Worm (Caenorhabditis elegans): Measurements from ENCODE around the gene cyp-33C3.

Gene cyp-33C3

ce11 chrV:2206801-2207200, 35.8 kb upstream of the cyp-33C3 start, which contains the start of gene svh-11:
Gene svh-11 (plus strand): TSS chrV:2207101.
- TF ChIP-seq mep-1 (tag; optimal IDR thresholded peaks at IDR 0.05) (no peak), flh-1 (GFP tag; optimal IDR thresholded peaks at IDR 0.05) (no peak), sptf-1 (tag; optimal IDR thresholded peaks at IDR 0.05) (no peak), lsy-2 (tag; optimal IDR thresholded peaks at IDR 0.05) (no peak), unc-120 (tag; optimal IDR thresholded peaks at IDR 0.05; ENCODE audit: poor library complexity, severe bottlenecking) (no peak), lin-32 (GFP tag; optimal IDR thresholded peaks at IDR 0.05) (no peak), cnd-1 (tag; optimal IDR thresholded peaks at IDR 0.05) (no peak), mls-2 (tag; optimal IDR thresholded peaks at IDR 0.05) (no peak), ces-1 (GFP tag; optimal IDR thresholded peaks at IDR 0.05) (no peak), ceh-83 (GFP tag; optimal IDR thresholded peaks at IDR 0.05) (no peak), pha-4 (tag; optimal IDR thresholded peaks at IDR 0.05) (no peak), sem-2 (GFP tag; optimal IDR thresholded peaks at IDR 0.05) (no peak), nhr-76 (tag; optimal IDR thresholded peaks at IDR 0.05) (no peak), ztf-11 (tag; optimal IDR thresholded peaks at IDR 0.05) (no peak), lin-13 (tag; optimal IDR thresholded peaks at IDR 0.05) (no peak), ceh-43 (GFP tag; optimal IDR thresholded peaks at IDR 0.05) (no peak), nhr-28 (tag; optimal IDR thresholded peaks at IDR 0.05) (no peak), nhr-12 (tag; optimal IDR thresholded peaks at IDR 0.05) (no peak), elt-3 (tag; optimal IDR thresholded peaks at IDR 0.05) (no peak)

DNA sequence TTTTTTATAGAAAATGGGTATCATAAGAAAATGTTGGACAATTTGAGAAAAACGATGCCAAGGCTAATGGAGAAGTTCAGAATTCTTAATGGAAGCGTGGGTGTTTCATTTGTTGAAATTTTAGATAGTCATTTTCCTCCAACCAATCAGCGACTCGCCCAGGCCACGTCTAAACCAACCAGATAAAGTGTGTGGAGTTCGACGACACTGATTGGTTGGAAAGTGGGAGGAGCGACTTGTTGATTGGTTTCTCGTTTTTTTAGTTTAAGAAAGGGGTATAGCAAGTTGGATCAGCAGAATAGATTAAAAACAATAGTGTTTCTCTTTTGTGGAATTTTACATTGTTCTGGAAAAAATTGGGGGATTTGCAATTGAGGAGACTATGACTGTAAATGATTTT, 35.1 kb upstream of the cyp-33C3 start:
- TF ChIP-seq sptf-1 (tag; optimal IDR thresholded peaks at IDR 0.05) (no peak), flh-1 (GFP tag; optimal IDR thresholded peaks at IDR 0.05) (no peak), nhr-28 (tag; optimal IDR thresholded peaks at IDR 0.05) (no peak), lsy-2 (tag; optimal IDR thresholded peaks at IDR 0.05) (no peak), blmp-1 (tag; optimal IDR thresholded peaks at IDR 0.05) (no peak), tbx-8 (GFP tag; optimal IDR thresholded peaks at IDR 0.05) (no peak), sem-2 (GFP tag; optimal IDR thresholded peaks at IDR 0.05) (no peak), ceh-39 (tag; optimal IDR thresholded peaks at IDR 0.05) (no peak), mls-2 (tag; optimal IDR thresholded peaks at IDR 0.05) (no peak), unc-39 (tag; optimal IDR thresholded peaks at IDR 0.05) (no peak), nhr-12 (tag; optimal IDR thresholded peaks at IDR 0.05) (no peak), nhr-2 (tag; optimal IDR thresholded peaks at IDR 0.05) (no peak), mep-1 (tag; optimal IDR thresholded peaks at IDR 0.05) (no peak), hlh-1 (tag; optimal IDR thresholded peaks at IDR 0.05) (no peak), ceh-83 (GFP tag; optimal IDR thresholded peaks at IDR 0.05) (no peak), unc-120 (tag; optimal IDR thresholded peaks at IDR 0.05; ENCODE audit: poor library complexity, severe bottlenecking) (no peak), unc-62 (GFP tag; optimal IDR thresholded peaks at IDR 0.05) (no peak), drap-1 (GFP tag; optimal IDR thresholded peaks at IDR 0.05) (no peak), zip-8 (tag; optimal IDR thresholded peaks at IDR 0.05) (no peak), lin-32 (GFP tag; optimal IDR thresholded peaks at IDR 0.05) (no peak)

- no peak for TF ChIP-seq nhr-237 (tag; optimal IDR thresholded peaks at IDR 0.05)
These were observed 30.6 kb upstream of the cyp-33C3 start, which contains the start of gene nhr-133 for ce11 chrV:2211936-2212335. Gene nhr-133 (minus strand): TSS chrV:2212118.

ce11 chrV:2214428-2215038, 28.0 kb upstream of the cyp-33C3 start, which contains the start of gene nhr-184:
Gene nhr-184 (minus strand): TSS chrV:2214478.
- TF ChIP-seq ceh-83 (GFP tag; optimal IDR thresholded peaks at IDR 0.05) (no peak), drap-1 (GFP tag; optimal IDR thresholded peaks at IDR 0.05) (no peak), ham-2 (GFP tag; optimal IDR thresholded peaks at IDR 0.05) (no peak), pha-4 (tag; optimal IDR thresholded peaks at IDR 0.05) (peak; percentile 6)

DNA sequence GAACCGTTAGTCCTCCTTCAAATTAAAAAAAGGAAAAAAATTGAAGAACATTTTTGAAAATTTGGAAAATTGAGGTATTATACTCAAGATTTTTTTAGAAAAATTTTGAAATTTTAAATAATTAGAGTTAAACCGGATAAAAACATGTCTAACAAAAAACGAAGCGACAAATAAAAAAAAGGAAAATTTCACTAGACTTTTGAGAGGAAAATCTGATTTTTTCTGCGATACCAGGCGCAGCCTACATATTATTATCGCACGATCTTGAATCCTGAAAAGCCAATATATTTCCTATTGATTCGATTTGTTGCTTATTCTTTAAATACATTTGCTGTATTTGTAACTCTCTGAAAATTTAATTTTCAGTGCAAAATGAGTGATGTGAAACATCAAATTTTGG, 27.2 kb upstream of the cyp-33C3 start, which contains the start of gene nstp-8:
Gene nstp-8 (plus strand): TSS at position 301 of the 400 bp plus-strand sequence.
- TF ChIP-seq ceh-39 (tag; optimal IDR thresholded peaks at IDR 0.05) (no peak), pha-4 (tag; optimal IDR thresholded peaks at IDR 0.05) (no peak), unc-120 (tag; optimal IDR thresholded peaks at IDR 0.05; ENCODE audit: poor library complexity, severe bottlenecking) (no peak), blmp-1 (tag; optimal IDR thresholded peaks at IDR 0.05) (no peak), unc-62 (GFP tag; optimal IDR thresholded peaks at IDR 0.05) (no peak), unc-39 (tag; optimal IDR thresholded peaks at IDR 0.05) (no peak), elt-1 (tag; optimal IDR thresholded peaks at IDR 0.05; ENCODE audit: borderline replicate concordance, insufficient read depth) (no peak), lsy-2 (tag; optimal IDR thresholded peaks at IDR 0.05) (no peak), ham-2 (GFP tag; optimal IDR thresholded peaks at IDR 0.05) (no peak), ces-1 (GFP tag; optimal IDR thresholded peaks at IDR 0.05) (no peak), tbx-8 (GFP tag; optimal IDR thresholded peaks at IDR 0.05) (no peak)

Data from whole organism, mixed stage, embryonic.